Worm (Caenorhabditis elegans) whole organism, L4 larva: Measurements from ENCODE around the gene C04B4.4.

Experiments used
- F10B5.3 ChIP-seq: sonication (generic microtip); optimal IDR thresholded peaks from 2 replicates; lab custom pipeline; 2016; ENCODE audit warnings: mild to moderate bottlenecking, missing genetic modification characterization, missing compliant biosample characterization
- R02D3.7 ChIP-seq: fragments of 150-350 bp; sonication (generic microtip); optimal IDR thresholded peaks from 3 replicates; lab custom pipeline; 2014; ENCODE audit warnings: missing biosample characterization, missing genetic modification characterization
- T20F7.1 ChIP-seq: fragments of 200-800 bp; sonication (Bioruptor generic); optimal IDR thresholded peaks from 2 replicates; lab custom pipeline; 2018; ENCODE audit warnings: mild to moderate bottlenecking, missing genetic modification characterization, missing compliant biosample characterization
- ama-1 ChIP-seq: fragments of 150-350 bp; optimal IDR thresholded peaks from 2 replicates; lab custom pipeline; 2014; ENCODE audit warnings: inconsistent platforms, mixed read lengths
- ceh-28 ChIP-seq: fragments of 150-350 bp; optimal IDR thresholded peaks from 2 replicates; lab custom pipeline; 2014; ENCODE audit warnings: missing biosample characterization, missing genetic modification reagents, missing genetic modification characterization
- ceh-82 ChIP-seq: sonication (generic microtip); optimal IDR thresholded peaks from 2 replicates; lab custom pipeline; 2017; ENCODE audit warnings: missing biosample characterization, missing genetic modification characterization
- daf-8 ChIP-seq: fragments of 200-800 bp; sonication (Bioruptor generic); IDR thresholded peaks from 2 replicates; pipeline ENCODE4 v1.3.6; 2022; ENCODE audit warnings: missing genetic modification characterization, missing compliant biosample characterization
- dmd-8 ChIP-seq: fragments of 200-800 bp; sonication (Bioruptor generic); IDR thresholded peaks from 2 replicates; pipeline ENCODE4 v1.3.6; 2022; ENCODE audit warnings: missing genetic modification characterization, missing compliant biosample characterization
- egl-27 ChIP-seq: sonication (generic microtip); optimal IDR thresholded peaks from 3 replicates; lab custom pipeline; 2017; ENCODE audit warnings: missing biosample characterization, missing genetic modification reagents, missing genetic modification characterization
- fkh-10 ChIP-seq: fragments of 150-350 bp; optimal IDR thresholded peaks from 2 replicates; lab custom pipeline; 2014; ENCODE audit warnings: missing biosample characterization, missing genetic modification reagents, missing genetic modification characterization
- hlh-11 ChIP-seq: fragments of 200-800 bp; sonication (Bioruptor generic); optimal IDR thresholded peaks from 2 replicates; lab custom pipeline; 2018; ENCODE audit warnings: mild to moderate bottlenecking, missing genetic modification characterization, missing compliant biosample characterization
- jun-1 ChIP-seq: fragments of 150-350 bp; optimal IDR thresholded peaks from 2 replicates; lab custom pipeline; 2014; ENCODE audit warnings: missing biosample characterization, missing genetic modification reagents, missing genetic modification characterization
- tag-97 ChIP-seq: fragments of 200-800 bp; sonication (Bioruptor generic); IDR thresholded peaks from 2 replicates; pipeline ENCODE4 v1.3.6; 2022; ENCODE audit warnings: missing genetic modification characterization, missing compliant biosample characterization
- ztf-11 ChIP-seq: fragments of 150-350 bp; optimal IDR thresholded peaks from 2 replicates; lab custom pipeline; 2014; ENCODE audit warnings: missing biosample characterization, missing genetic modification characterization

DNA sequence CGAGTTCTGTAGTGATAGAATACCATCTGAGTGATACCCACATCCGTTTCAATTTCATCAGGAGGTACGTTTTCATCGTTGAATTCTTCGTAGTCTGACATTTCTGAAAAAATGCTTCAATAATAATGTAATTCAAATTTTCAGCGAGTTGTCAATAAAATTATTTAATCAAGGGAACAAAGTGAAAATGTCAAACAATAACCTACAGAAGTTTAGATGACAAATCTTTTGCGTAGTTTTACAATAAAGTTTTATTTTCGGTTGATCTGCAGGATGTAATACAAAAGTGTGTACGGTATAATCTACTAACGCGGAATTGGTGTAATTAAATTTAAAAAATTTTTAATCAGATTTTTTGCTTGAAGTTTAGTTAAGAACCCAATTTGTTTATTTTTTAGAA, 2.4 kb upstream of the C04B4.4 start, which contains the start of gene C04B4.5:
- TF ChIP-seq hlh-11 (tag; lab: Kevin White, UChicago): no peak
- TF ChIP-seq fkh-10 (GFP tag; lab: Kevin White, UChicago): no peak
- TF ChIP-seq R02D3.7 (tag; lab: Kevin White, UChicago): no peak
- TF ChIP-seq T20F7.1 (GFP tag; lab: Kevin White, UChicago): no peak
- TF ChIP-seq egl-27 (tag; lab: Kevin White, UChicago): no peak
- TF ChIP-seq F10B5.3 (tag; lab: Kevin White, UChicago): no peak
- TF ChIP-seq daf-8 (GFP tag; lab: Robert Waterston, UW): no peak
- no peak for TF ChIP-seq dmd-8 (GFP tag; lab: Robert Waterston, UW)
- TF ChIP-seq ceh-28: no peak
- no peak for TF ChIP-seq jun-1 (tag; lab: Kevin White, UChicago)
- TF ChIP-seq ama-1 (lab: Kevin White, UChicago): no peak
- TF ChIP-seq tag-97: no peak
- TF ChIP-seq ceh-82 (tag; lab: Kevin White, UChicago): no peak
- no peak for TF ChIP-seq ztf-11 (tag; lab: Kevin White, UChicago)
